Fruit fly (Drosophila melanogaster) Kc167 (cell line): ENCODE results near the gene Paip2.

Experiments used
- h ChIP-seq: fragments of >200 bp; optimal IDR thresholded peaks from 3 replicates; lab custom pipeline; 2018; ENCODE audit warnings: missing external identifiers
- insv ChIP-seq: fragments of >200 bp; optimal IDR thresholded peaks from 3 replicates; lab custom pipeline; 2018; ENCODE audit warnings: missing external identifiers
- ttk ChIP-seq: sonication (Bioruptor generic); optimal IDR thresholded peaks from 2 replicates; lab custom pipeline; 2017; ENCODE audit warnings: missing external identifiers

DNA sequence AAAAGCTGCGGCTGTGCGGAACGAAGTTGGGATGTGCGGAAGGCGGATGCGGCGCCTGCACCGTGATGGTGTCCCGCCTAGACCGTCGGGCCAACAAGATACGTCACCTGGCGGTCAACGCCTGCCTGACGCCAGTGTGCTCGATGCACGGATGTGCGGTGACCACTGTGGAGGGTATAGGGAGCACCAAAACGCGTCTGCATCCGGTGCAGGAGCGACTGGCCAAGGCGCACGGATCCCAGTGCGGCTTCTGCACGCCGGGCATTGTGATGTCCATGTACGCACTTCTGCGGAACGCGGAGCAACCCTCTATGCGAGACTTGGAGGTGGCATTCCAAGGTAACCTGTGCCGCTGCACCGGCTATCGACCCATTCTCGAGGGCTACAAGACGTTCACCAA is 53.1 kb downstream of the Paip2 start:
- TF ChIP-seq h (no peak), insv (lab: Kevin White, UChicago) (no peak), ttk (lab: Kevin White, UChicago) (no peak)
